Fruit fly (Drosophila melanogaster) whole organism, embryonic: Measurements from ENCODE around the gene CG33702.
A peak's percentile ranks its signal among the peaks of the same experiment; 100 is the strongest.

ENCODE experiments used
- Abd-B ChIP-seq: fragments of 200-800 bp; sonication (Bioruptor generic); optimal IDR thresholded peaks from 2 replicates; lab custom pipeline; 2018; ENCODE audit warnings: missing biosample characterization, mild to moderate bottlenecking, missing genetic modification characterization, moderate library complexity
- Ada2b ChIP-seq: fragments of 200-800 bp; sonication (Bioruptor generic); IDR thresholded peaks from 2 replicates; pipeline ENCODE4 v1.3.6; 2022; ENCODE audit warnings: missing biosample characterization, missing genetic modification characterization
- Asciz ChIP-seq: fragments of 200-800 bp; sonication (Bioruptor generic); optimal IDR thresholded peaks from 2 replicates; lab custom pipeline; 2017; ENCODE audit warnings: missing biosample characterization, mild to moderate bottlenecking, missing genetic modification characterization, missing genetic modification reagents
- Bdp1 ChIP-seq: fragments of 200-800 bp; sonication (Bioruptor generic); optimal IDR thresholded peaks from 3 replicates; lab custom pipeline; 2016; ENCODE audit warnings: missing biosample characterization, missing genetic modification characterization
- CG10654 ChIP-seq: fragments of 200-800 bp; sonication (Bioruptor generic); optimal IDR thresholded peaks from 2 replicates; lab custom pipeline; 2016; ENCODE audit warnings: missing biosample characterization, missing genetic modification characterization
- CG11695 ChIP-seq: fragments of 200-800 bp; sonication (Bioruptor generic); IDR thresholded peaks from 3 replicates; pipeline ENCODE4 v1.3.6; 2022; ENCODE audit warnings: missing biosample characterization, missing genetic modification characterization
- CG12071 ChIP-seq: fragments of 200-800 bp; sonication (Bioruptor generic); optimal IDR thresholded peaks from 3 replicates; lab custom pipeline; 2018; ENCODE audit warnings: missing biosample characterization, mild to moderate bottlenecking, missing genetic modification characterization
- CG12659 ChIP-seq: fragments of 200-800 bp; sonication (Bioruptor generic); optimal IDR thresholded peaks from 3 replicates; lab custom pipeline; 2017; ENCODE audit warnings: mild to moderate bottlenecking, missing biosample characterization, missing genetic modification reagents, missing genetic modification characterization
- CG13296 ChIP-seq: fragments of 200-800 bp; sonication (Bioruptor generic); optimal IDR thresholded peaks from 3 replicates; lab custom pipeline; 2018; ENCODE audit warnings: missing biosample characterization, mild to moderate bottlenecking, missing genetic modification characterization
- CG14050 ChIP-seq: fragments of 200-800 bp; sonication (Bioruptor generic); IDR thresholded peaks from 3 replicates; pipeline ENCODE4 v1.3.6; 2022; ENCODE audit warnings: missing biosample characterization, missing genetic modification characterization
- CG2116 ChIP-seq: fragments of 200-800 bp; sonication (Bioruptor generic); optimal IDR thresholded peaks from 3 replicates; lab custom pipeline; 2018; ENCODE audit warnings: missing biosample characterization, mild to moderate bottlenecking, missing genetic modification characterization
- CG31224 ChIP-seq: fragments of 200-800 bp; sonication (Bioruptor generic); IDR thresholded peaks from 2 replicates; pipeline ENCODE4 v1.3.6; 2022; ENCODE audit warnings: missing biosample characterization, missing genetic modification characterization
- CG32532 ChIP-seq: fragments of 200-800 bp; sonication (Bioruptor generic); IDR thresholded peaks from 2 replicates; pipeline ENCODE4 v1.3.6; 2022; ENCODE audit warnings: missing biosample characterization, missing genetic modification characterization
- CG3281 ChIP-seq: fragments of 200-800 bp; sonication (Bioruptor generic); optimal IDR thresholded peaks from 3 replicates; lab custom pipeline; 2017; ENCODE audit warnings: missing biosample characterization, mild to moderate bottlenecking, missing genetic modification characterization
- CG42726 ChIP-seq: fragments of 200-800 bp; sonication (Bioruptor generic); IDR thresholded peaks from 2 replicates; pipeline ENCODE4 v1.3.6; 2022; ENCODE audit warnings: missing biosample characterization, missing genetic modification characterization; ENCODE audit not compliant: partially characterized antibody
- CG8765 ChIP-seq: fragments of 200-800 bp; sonication (Bioruptor generic); IDR thresholded peaks from 2 replicates; pipeline ENCODE4 v1.3.6; 2022; ENCODE audit warnings: missing biosample characterization, missing genetic modification characterization
- CG9932 ChIP-seq: fragments of 200-800 bp; sonication (Bioruptor generic); IDR thresholded peaks from 2 replicates; pipeline ENCODE4 v1.3.6; 2022; ENCODE audit warnings: missing biosample characterization, missing genetic modification characterization
- Dek ChIP-seq: fragments of 200-800 bp; sonication (Bioruptor generic); optimal IDR thresholded peaks from 3 replicates; lab custom pipeline; 2019; ENCODE audit warnings: missing biosample characterization, mild to moderate bottlenecking, missing genetic modification characterization, moderate library complexity
- Dref ChIP-seq: fragments of 200-800 bp; sonication (Bioruptor generic); IDR thresholded peaks from 2 replicates; pipeline ENCODE4 v1.3.6; 2022; ENCODE audit warnings: missing biosample characterization, missing genetic modification characterization
- Drgx ChIP-seq: fragments of 200-800 bp; sonication (Bioruptor generic); IDR thresholded peaks from 2 replicates; pipeline ENCODE4 v1.3.6; 2022; ENCODE audit warnings: missing biosample characterization, missing genetic modification characterization
- Eip74EF ChIP-seq, 2 experiments: fragments of 200-800 bp in 1 of 2; fragments of >200 bp in 1 of 2; sonication (Bioruptor generic) in 1 of 2; optimal IDR thresholded peaks; 2 replicates each; lab custom pipeline; 2017 to 2019; ENCODE audit warnings: missing biosample characterization in 2 of 2, missing genetic modification characterization in 2 of 2, mild to moderate bottlenecking in 1 of 2, moderate library complexity in 1 of 2
- GATAe ChIP-seq: fragments of 200-800 bp; sonication (Bioruptor generic); conservative IDR thresholded peaks from 2 replicates; pipeline ENCODE4 v1.3.6; 2022; ENCODE audit warnings: missing biosample characterization, missing genetic modification characterization
- HLH4C ChIP-seq: fragments of 200-800 bp; sonication (Bioruptor generic); IDR thresholded peaks from 3 replicates; pipeline ENCODE4 v1.3.6; 2022; ENCODE audit warnings: missing biosample characterization, missing genetic modification characterization; ENCODE audit not compliant: partially characterized antibody
- Hand ChIP-seq: fragments of 200-800 bp; sonication (Bioruptor generic); optimal IDR thresholded peaks from 2 replicates; lab custom pipeline; 2017; ENCODE audit warnings: mild to moderate bottlenecking, missing biosample characterization, missing genetic modification reagents, missing genetic modification characterization
- Hmr ChIP-seq: fragments of 200-800 bp; sonication (Bioruptor generic); optimal IDR thresholded peaks from 3 replicates; lab custom pipeline; 2017; ENCODE audit warnings: mild to moderate bottlenecking, missing biosample characterization, missing genetic modification reagents, missing genetic modification characterization
- Lim3 ChIP-seq: fragments of 200-800 bp; sonication (Bioruptor generic); IDR thresholded peaks from 2 replicates; pipeline ENCODE4 v1.3.6; 2022; ENCODE audit warnings: missing biosample characterization, missing genetic modification characterization
- MBD-R2 ChIP-seq: fragments of 200-800 bp; sonication (Bioruptor generic); IDR thresholded peaks from 2 replicates; pipeline ENCODE4 v1.3.6; 2022; ENCODE audit warnings: missing biosample characterization, missing genetic modification characterization
- Mad ChIP-seq: fragments of 200-800 bp; sonication (Bioruptor generic); optimal IDR thresholded peaks from 2 replicates; lab custom pipeline; 2016; ENCODE audit warnings: missing biosample characterization, missing genetic modification characterization
- Neu2 ChIP-seq: fragments of 200-800 bp; sonication (Bioruptor generic); optimal IDR thresholded peaks from 3 replicates; lab custom pipeline; 2016; ENCODE audit warnings: missing biosample characterization, missing genetic modification characterization, borderline replicate concordance
- Poxn ChIP-seq: fragments of 200-800 bp; sonication (Bioruptor generic); IDR thresholded peaks from 2 replicates; pipeline ENCODE4 v1.3.6; 2022; ENCODE audit warnings: missing biosample characterization, missing genetic modification characterization
- Tbp ChIP-seq: fragments of >200 bp; optimal IDR thresholded peaks from 2 replicates; lab custom pipeline; 2018; ENCODE audit warnings: missing biosample characterization, missing genetic modification characterization
- ase ChIP-seq: fragments of 200-800 bp; sonication (Bioruptor generic); IDR thresholded peaks from 3 replicates; pipeline ENCODE4 v1.3.6; 2022; ENCODE audit warnings: missing biosample characterization, missing genetic modification characterization
- bowl ChIP-seq: fragments of 200-800 bp; sonication (Bioruptor generic); IDR thresholded peaks from 2 replicates; pipeline ENCODE4 v1.3.6; 2022; ENCODE audit warnings: missing biosample characterization, missing genetic modification characterization
- chif ChIP-seq, 2 experiments: fragments of 200-800 bp; sonication (Bioruptor generic); optimal IDR thresholded peaks; 3 replicates each; lab custom pipeline; 2016; ENCODE audit warnings: missing biosample characterization in 2 of 2, missing genetic modification characterization in 2 of 2
- chn ChIP-seq: fragments of 200-800 bp; sonication (Bioruptor generic); optimal IDR thresholded peaks from 2 replicates; lab custom pipeline; 2016; ENCODE audit warnings: missing biosample characterization, missing genetic modification characterization
- crp ChIP-seq, 2 experiments: fragments of 200-800 bp; sonication (Bioruptor generic); optimal IDR thresholded peaks; 2 replicates in 1 of 2; 3 replicates in 1 of 2; lab custom pipeline; 2017; ENCODE audit warnings: missing biosample characterization in 2 of 2, missing genetic modification characterization in 2 of 2, mild to moderate bottlenecking in 1 of 2, moderate library complexity in 1 of 2
- dm ChIP-seq: fragments of 200-800 bp; sonication (Bioruptor generic); optimal IDR thresholded peaks from 3 replicates; lab custom pipeline; 2016; ENCODE audit warnings: missing biosample characterization, missing genetic modification characterization
- esg ChIP-seq: fragments of 200-800 bp; sonication (Bioruptor generic); conservative IDR thresholded peaks from 2 replicates; pipeline ENCODE4 v1.3.6; 2022; ENCODE audit warnings: missing biosample characterization, missing genetic modification characterization
- ewg ChIP-seq: fragments of 200-800 bp; sonication (Bioruptor generic); optimal IDR thresholded peaks from 3 replicates; lab custom pipeline; 2017; ENCODE audit warnings: mild to moderate bottlenecking, missing biosample characterization, missing genetic modification reagents, missing genetic modification characterization
- fd102C ChIP-seq: fragments of 200-800 bp; sonication (Bioruptor generic); optimal IDR thresholded peaks from 2 replicates; lab custom pipeline; 2018; ENCODE audit warnings: missing biosample characterization, mild to moderate bottlenecking, missing genetic modification characterization, moderate library complexity
- gce ChIP-seq: fragments of 200-800 bp; sonication (Bioruptor generic); IDR thresholded peaks from 3 replicates; pipeline ENCODE4 v1.3.6; 2022; ENCODE audit warnings: missing biosample characterization, missing genetic modification characterization
- her ChIP-seq: fragments of 200-800 bp; sonication (Bioruptor generic); optimal IDR thresholded peaks from 2 replicates; lab custom pipeline; 2016; ENCODE audit warnings: missing biosample characterization, missing genetic modification characterization
- hkb ChIP-seq, 2 experiments: fragments of 200-800 bp in 1 of 2; fragments of >200 bp in 1 of 2; sonication (Bioruptor generic) in 1 of 2; IDR thresholded peaks in 1 of 2; optimal IDR thresholded peaks in 1 of 2; 2 replicates each; pipeline versions ENCODE4 v1.3.6 to Lab custom; 2017 to 2022; ENCODE audit warnings: missing biosample characterization in 1 of 2, missing genetic modification characterization in 1 of 2
- ind ChIP-seq: fragments of 200-800 bp; sonication (Bioruptor generic); optimal IDR thresholded peaks from 3 replicates; lab custom pipeline; 2016; ENCODE audit warnings: missing biosample characterization, missing genetic modification characterization
- jumu ChIP-seq: fragments of 200-800 bp; sonication (Bioruptor generic); optimal IDR thresholded peaks from 3 replicates; lab custom pipeline; 2016; ENCODE audit warnings: missing biosample characterization, missing genetic modification characterization
- oc ChIP-seq: fragments of 200-800 bp; sonication (Bioruptor generic); optimal IDR thresholded peaks from 2 replicates; lab custom pipeline; 2018; ENCODE audit warnings: missing biosample characterization, mild to moderate bottlenecking, missing genetic modification characterization, moderate library complexity
- sens ChIP-seq: fragments of 200-800 bp; sonication (Bioruptor generic); peaks from one replicate; lab custom pipeline; 2016; ENCODE audit warnings: missing biosample characterization, missing genetic modification characterization
- sob ChIP-seq: fragments of 200-800 bp; sonication (Bioruptor generic); IDR thresholded peaks from 2 replicates; pipeline ENCODE4 v1.3.6; 2022; ENCODE audit warnings: missing biosample characterization, missing genetic modification characterization
- tin ChIP-seq: fragments of 200-800 bp; sonication (Bioruptor generic); optimal IDR thresholded peaks from 3 replicates; lab custom pipeline; 2016; ENCODE audit warnings: missing biosample characterization, missing genetic modification characterization
- z ChIP-seq: fragments of 200-800 bp; sonication (Bioruptor generic); IDR thresholded peaks from 3 replicates; pipeline ENCODE4 v1.3.6; 2022; ENCODE audit warnings: missing biosample characterization, missing genetic modification characterization

Gene CG33702

dm6 chr3L:9552190-9552809 is 39.1 kb upstream of the CG33702 start (continued):
- peak; percentile 27; the same call in 1 of the 2 replicates for TF ChIP-seq esg (GFP tag; lab: Robert Waterston, UW)
- no peak for TF ChIP-seq Poxn (GFP tag; lab: Robert Waterston, UW)
- no peak for TF ChIP-seq CG12659 (GFP tag; lab: Kevin White, UChicago)
- no peak for TF ChIP-seq Neu2 (GFP tag; lab: Kevin White, UChicago)
- peak; percentile 69 for TF ChIP-seq sens (GFP tag; lab: Kevin White, UChicago)
- no peak for TF ChIP-seq GATAe
- no peak for TF ChIP-seq Dek
- TF ChIP-seq MBD-R2 (GFP tag; lab: Robert Waterston, UW), result peak; percentile 23; the same call in 1 of the 2 replicates
- TF ChIP-seq Eip74EF (GFP tag; optimal IDR thresholded peaks at IDR 0.05; lab: Kevin White, UChicago), result peak in 1 of 2 experiments; percentile 19
- TF ChIP-seq Drgx (GFP tag; lab: Robert Waterston, UW), result no peak
- no peak for TF ChIP-seq Tbp
- no peak for TF ChIP-seq CG2116 (GFP tag; lab: Kevin White, UChicago)
- no peak for TF ChIP-seq ase (GFP tag; lab: Robert Waterston, UW)
- TF ChIP-seq CG8765 (GFP tag; lab: Robert Waterston, UW), result no peak
- no peak for TF ChIP-seq ewg
- no peak for TF ChIP-seq CG31224 (GFP tag; lab: Robert Waterston, UW)
- peak; percentile 32 for TF ChIP-seq CG3281 (GFP tag; lab: Kevin White, UChicago)
- TF ChIP-seq bowl (GFP tag; lab: Robert Waterston, UW), result no peak
- no peak for TF ChIP-seq CG12071 (GFP tag; lab: Kevin White, UChicago)
- TF ChIP-seq chif (GFP tag; optimal IDR thresholded peaks at IDR 0.05; lab: Kevin White, UChicago), result no peak
- no peak for TF ChIP-seq Bdp1 (GFP tag; lab: Kevin White, UChicago)
- TF ChIP-seq CG13296 (GFP tag; lab: Kevin White, UChicago), result no peak
- no peak for TF ChIP-seq oc (tag; lab: Kevin White, UChicago)
- TF ChIP-seq Abd-B, result no peak
- no peak for TF ChIP-seq HLH4C (GFP tag; lab: Robert Waterston, UW)
- TF ChIP-seq Asciz (GFP tag; lab: Kevin White, UChicago), result no peak
- peak; percentile 46 for TF ChIP-seq sob (GFP tag; lab: Robert Waterston, UW)
- TF ChIP-seq jumu (GFP tag; lab: Kevin White, UChicago), result no peak
- TF ChIP-seq CG14050 (GFP tag; lab: Robert Waterston, UW), result no peak
- no peak for TF ChIP-seq gce (GFP tag; lab: Robert Waterston, UW)
- TF ChIP-seq Mad (GFP tag; lab: Kevin White, UChicago), result no peak
- TF ChIP-seq crp (GFP tag; optimal IDR thresholded peaks at IDR 0.05; lab: Kevin White, UChicago), result no peak
- no peak for TF ChIP-seq Lim3 (GFP tag; lab: Robert Waterston, UW)
- TF ChIP-seq CG10654 (GFP tag; lab: Kevin White, UChicago), result no peak
- no peak for TF ChIP-seq fd102C (GFP tag; lab: Kevin White, UChicago)
- no peak for TF ChIP-seq Dref (GFP tag; lab: Robert Waterston, UW)
- no peak for TF ChIP-seq dm (GFP tag; lab: Kevin White, UChicago)
- TF ChIP-seq Ada2b (GFP tag; lab: Robert Waterston, UW), result peak; percentile 43
- no peak for TF ChIP-seq Hmr (GFP tag; lab: Kevin White, UChicago)
- TF ChIP-seq Hand (GFP tag; lab: Kevin White, UChicago), result no peak
- peak; percentile 9; the same call in 1 of the 2 replicates for TF ChIP-seq CG32532 (GFP tag; lab: Robert Waterston, UW)
- TF ChIP-seq tin, result no peak
- peak; percentile 6 for TF ChIP-seq ind (GFP tag; lab: Kevin White, UChicago)
- TF ChIP-seq CG11695, result 0 out of 3 replicates have a peak, but pooled peaks have one; percentile 19
- TF ChIP-seq hkb (optimal IDR thresholded peaks at IDR 0.05; lab: Kevin White, UChicago), result no peak
- TF ChIP-seq hkb (GFP tag; IDR thresholded peaks at IDR 0.05; lab: Robert Waterston, UW), result peak; percentile 37
- no peak for TF ChIP-seq z (GFP tag; lab: Robert Waterston, UW)
- no peak for TF ChIP-seq CG42726 (GFP tag; lab: Robert Waterston, UW)
- no peak for TF ChIP-seq her (GFP tag; lab: Kevin White, UChicago)
- TF ChIP-seq CG9932 (GFP tag; lab: Robert Waterston, UW), result no peak
- no peak for TF ChIP-seq chn
